Worm (Caenorhabditis elegans): ENCODE measurements around the gene tbx-33.

tbx-33 gene

ce11 chrIII:11656389-11656788 is 19.7 kb upstream of the tbx-33 start:
- TF ChIP-seq unc-130 (GFP tag; optimal IDR thresholded peaks at IDR 0.05) = no peak
- no peak for TF ChIP-seq xnd-1 (tag; optimal IDR thresholded peaks at IDR 0.05)
- TF ChIP-seq attf-6 (GFP tag; IDR thresholded peaks at IDR 0.05) = no peak
- TF ChIP-seq ztf-25 (GFP tag; IDR thresholded peaks at IDR 0.05) = no peak
- 0 out of 2 replicates have a peak, but pooled peaks have one; percentile 48 for TF ChIP-seq nfyb-1 (GFP tag; IDR thresholded peaks at IDR 0.05)
- no peak for TF ChIP-seq aptf-3 (GFP tag; IDR thresholded peaks at IDR 0.05)
- no peak for TF ChIP-seq tbx-9 (tag; optimal IDR thresholded peaks at IDR 0.05; ENCODE audit: borderline replicate concordance)

ce11 chrIII:11651430-11651829 is 14.8 kb upstream of the tbx-33 start:
- TF ChIP-seq T26A5.8 (tag; optimal IDR thresholded peaks at IDR 0.05) (no peak), egrh-3 (GFP tag; IDR thresholded peaks at IDR 0.05) (peak; percentile 42; the same call in 1 of the 2 replicates), zfh-2 (GFP tag; conservative IDR thresholded peaks at IDR 0.05) (peak; percentile 78)

DNA sequence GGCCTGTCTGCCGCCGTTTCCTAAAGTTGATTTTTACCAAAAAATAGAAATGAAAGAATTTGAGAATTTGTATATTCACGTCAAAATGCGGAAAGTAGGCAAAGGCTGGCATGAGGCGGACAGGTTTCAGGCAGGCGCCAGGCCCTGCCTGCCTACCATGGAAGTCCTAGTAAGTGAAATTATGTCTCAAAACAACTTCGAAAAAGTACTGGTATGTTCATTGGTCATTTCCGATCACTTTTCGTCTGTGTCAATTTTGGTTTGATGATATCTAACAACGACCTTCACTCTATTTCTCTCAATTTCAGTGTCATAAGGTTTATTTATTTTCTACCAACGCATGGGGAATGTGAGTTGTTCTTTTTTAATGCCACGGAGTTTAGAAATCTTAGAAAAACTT is 13.5 kb upstream of the tbx-33 start, which contains the start of gene faah-6:
Gene faah-6 (plus strand): TSS at position 301 of the 400 bp plus-strand sequence.
- TF ChIP-seq bed-2 (GFP tag; IDR thresholded peaks at IDR 0.05) = no peak
- TF ChIP-seq efl-1 (GFP tag; optimal IDR thresholded peaks at IDR 0.05) = no peak
- TF ChIP-seq ceh-79 (tag; optimal IDR thresholded peaks at IDR 0.05) = no peak

ce11 chrIII:11641347-11641746 is 4.7 kb upstream of the tbx-33 start:
- TF ChIP-seq lin-35 (GFP tag; optimal IDR thresholded peaks at IDR 0.05) (peak in 1 of 3 experiments; percentile 38), cebp-1 (GFP tag; IDR thresholded peaks at IDR 0.05) (no peak), cebp-1 (tag; optimal IDR thresholded peaks at IDR 0.05) (no peak)

- TF ChIP-seq attf-5 (GFP tag; optimal IDR thresholded peaks at IDR 0.05) (no peak), nhr-90 (tag; optimal IDR thresholded peaks at IDR 0.05) (no peak), nfya-2 (GFP tag; IDR thresholded peaks at IDR 0.05) (no peak), sdz-38 (tag; optimal IDR thresholded peaks at IDR 0.05) (no peak), pbrm-1 (GFP tag; IDR thresholded peaks at IDR 0.05) (no peak), lir-1 (GFP tag; conservative IDR thresholded peaks at IDR 0.05) (no peak), nhr-27 (tag; optimal IDR thresholded peaks at IDR 0.05) (no peak), atf-7 (tag; optimal IDR thresholded peaks at IDR 0.05) (no peak), lag-1 (GFP tag; IDR thresholded peaks at IDR 0.05) (no peak), ceh-58 (GFP tag; IDR thresholded peaks at IDR 0.05) (no peak), ama-1 (optimal IDR thresholded peaks at IDR 0.05) (no peak), ama-1 (GFP tag; optimal IDR thresholded peaks at IDR 0.05) (no peak), T07F8.4 (tag; optimal IDR thresholded peaks at IDR 0.05) (no peak), hlh-26 (GFP tag; conservative IDR thresholded peaks at IDR 0.05) (no peak), C06A6.2 (GFP tag; conservative IDR thresholded peaks at IDR 0.05) (no peak), ztf-6 (GFP tag; IDR thresholded peaks at IDR 0.05) (no peak), F33H1.4 (GFP tag; IDR thresholded peaks at IDR 0.05) (no peak), tbp1 (GFP tag; optimal IDR thresholded peaks at IDR 0.05) (no peak), Y95B8A.8 (GFP tag; IDR thresholded peaks at IDR 0.05) (no peak)
Observed at ce11 chrIII:11635000-11635399, 1.6 kb downstream of the tbx-33 start.
